Fruit fly (Drosophila melanogaster) whole organism: ENCODE data around the gene bond.

Experiments
- CG8478 ChIP-seq: fragments of >200 bp; optimal IDR thresholded peaks from 2 replicates; lab custom pipeline; 2018; ENCODE audit warnings: inconsistent platforms
- Dll ChIP-seq: fragments of >200 bp; optimal IDR thresholded peaks from 2 replicates; lab custom pipeline; 2017
- EcR ChIP-seq, 2 experiments: fragments of >200 bp; optimal IDR thresholded peaks; 2 replicates each; lab custom pipeline; 2017; ENCODE audit warnings: missing biosample characterization in 2 of 2, missing genetic modification characterization in 2 of 2, missing genetic modification reagents in 2 of 2
- pan ChIP-seq: fragments of >200 bp; optimal IDR thresholded peaks from 2 replicates; lab custom pipeline; 2017
- psq ChIP-seq: fragments of >200 bp; optimal IDR thresholded peaks from 2 replicates; lab custom pipeline; 2017
- usp ChIP-seq: fragments of >200 bp; optimal IDR thresholded peaks from 2 replicates; lab custom pipeline; 2017; ENCODE audit warnings: missing biosample characterization, missing genetic modification characterization, mixed read lengths

Gene bond

DNA sequence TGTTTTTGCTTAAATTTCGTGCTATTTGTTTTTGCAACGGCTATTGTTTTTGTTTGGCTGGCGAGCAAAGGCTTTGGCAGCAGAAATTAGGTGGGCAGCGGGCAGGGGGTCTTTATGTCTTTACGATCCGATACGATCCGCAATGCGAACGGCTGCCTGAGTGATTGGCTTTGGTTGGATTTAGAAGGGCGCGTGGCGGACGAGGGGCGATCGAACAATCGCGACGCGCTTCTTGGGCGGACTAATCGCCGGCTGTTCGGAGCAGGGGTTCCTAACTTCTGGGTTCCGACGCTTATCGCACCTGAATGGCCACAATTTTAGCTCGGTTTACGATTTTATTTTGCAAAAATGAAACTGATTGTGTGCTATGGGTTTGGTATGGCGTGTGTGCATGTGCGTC, 23.3 kb upstream of the bond start:
- TF ChIP-seq usp, result no peak
- TF ChIP-seq EcR (GFP tag; optimal IDR thresholded peaks at IDR 0.05; lab: Kevin White, UChicago), result no peak
- TF ChIP-seq Dll (lab: Kevin White, UChicago), result no peak
- no peak for TF ChIP-seq CG8478
- TF ChIP-seq psq (lab: Kevin White, UChicago), result no peak
- TF ChIP-seq pan (lab: Kevin White, UChicago), result no peak

DNA sequence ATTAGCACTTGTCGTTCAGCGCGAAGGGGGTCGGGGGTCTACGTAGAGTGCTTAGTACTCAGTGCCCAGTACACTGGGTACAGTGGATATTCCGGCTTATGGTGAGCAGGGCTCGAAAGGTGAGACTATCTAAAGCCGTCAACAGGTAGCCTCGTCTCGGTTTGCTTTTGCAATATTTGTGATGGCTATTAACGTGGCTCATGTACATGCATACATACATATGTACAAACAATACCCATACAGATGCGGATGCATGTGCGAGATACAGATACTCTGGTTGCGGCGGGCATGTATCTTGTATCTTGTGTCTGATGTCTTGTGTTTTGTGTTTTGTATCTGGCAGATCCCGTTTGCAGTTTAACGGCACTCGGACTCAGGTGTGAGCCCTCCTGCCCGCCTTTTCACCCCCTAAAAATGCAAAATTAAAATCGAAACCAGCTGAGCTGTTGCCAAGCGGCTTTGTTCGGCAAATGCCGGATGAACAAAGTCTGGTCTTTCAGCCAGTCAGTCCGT, 22.8 kb upstream of the bond start:
- TF ChIP-seq pan (lab: Kevin White, UChicago), result no peak
- no peak for TF ChIP-seq CG8478
- no peak for TF ChIP-seq usp
- no peak for TF ChIP-seq Dll (lab: Kevin White, UChicago)
- TF ChIP-seq EcR (GFP tag; optimal IDR thresholded peaks at IDR 0.05; lab: Kevin White, UChicago), result no peak
- no peak for TF ChIP-seq psq (lab: Kevin White, UChicago)

- TF ChIP-seq usp (no peak), psq (lab: Kevin White, UChicago) (no peak), EcR (GFP tag; optimal IDR thresholded peaks at IDR 0.05; lab: Kevin White, UChicago) (no peak), CG8478 (no peak), pan (lab: Kevin White, UChicago) (no peak), Dll (lab: Kevin White, UChicago) (no peak)
These were observed 22.0 kb upstream of the bond start, which contains the start of gene CG5346 for dm6 chr3R:22528264-22529158. CG5346 (minus strand) TSS chr3R:22528663.

DNA sequence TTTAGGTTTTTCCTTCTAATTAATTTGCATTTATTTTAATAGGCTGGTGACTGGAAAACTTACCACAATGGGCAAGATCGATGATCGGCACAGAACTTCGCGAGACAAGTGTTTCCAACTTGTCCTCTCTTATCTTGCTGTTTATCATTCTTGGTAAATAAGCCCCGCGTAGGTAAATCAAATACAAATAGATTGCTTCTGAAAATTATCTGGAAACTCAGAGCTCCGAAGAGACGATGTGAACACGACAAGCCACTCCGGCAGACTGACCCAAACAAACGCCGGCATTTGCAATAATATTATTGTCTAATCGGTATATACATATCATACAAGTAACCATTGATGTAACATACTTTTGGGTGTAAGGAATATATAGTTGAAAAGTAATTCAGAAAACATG, 20.2 kb upstream of the bond start, which contains the start of gene CG33099:
TSS of gene CG33099 (minus strand) at position 268 of the 400 bp plus-strand sequence.
- TF ChIP-seq psq (lab: Kevin White, UChicago), result no peak
- no peak for TF ChIP-seq usp
- TF ChIP-seq pan (lab: Kevin White, UChicago), result no peak
- no peak for TF ChIP-seq EcR (GFP tag; optimal IDR thresholded peaks at IDR 0.05; lab: Kevin White, UChicago)
- no peak for TF ChIP-seq CG8478
- no peak for TF ChIP-seq Dll (lab: Kevin White, UChicago)

DNA sequence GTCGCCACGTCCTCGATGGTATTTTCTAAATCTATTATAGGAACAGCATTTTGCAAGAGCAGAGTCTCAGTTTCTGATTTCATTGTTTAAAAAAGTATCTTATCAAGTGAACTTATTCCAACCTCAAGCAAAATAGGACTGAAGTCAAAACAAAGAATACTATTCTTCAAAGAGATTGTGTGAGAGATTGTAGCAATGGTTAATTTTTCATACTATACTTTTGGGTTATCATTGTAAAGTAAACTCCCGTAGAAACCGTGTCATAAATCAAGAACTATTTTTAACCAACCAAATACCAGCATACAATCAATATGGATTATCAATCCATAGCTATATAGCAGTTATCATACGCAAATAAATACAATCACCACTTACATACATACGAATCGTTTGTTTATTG, 18.7 kb upstream of the bond start, which contains the start of gene CG33093:
TSS of gene CG33093 (minus strand) at position 122 of the 400 bp plus-strand sequence.
- no peak for TF ChIP-seq Dll (lab: Kevin White, UChicago)
- TF ChIP-seq CG8478, result no peak
- no peak for TF ChIP-seq EcR (GFP tag; optimal IDR thresholded peaks at IDR 0.05; lab: Kevin White, UChicago)
- no peak for TF ChIP-seq pan (lab: Kevin White, UChicago)
- TF ChIP-seq psq (lab: Kevin White, UChicago), result no peak
- no peak for TF ChIP-seq usp

DNA sequence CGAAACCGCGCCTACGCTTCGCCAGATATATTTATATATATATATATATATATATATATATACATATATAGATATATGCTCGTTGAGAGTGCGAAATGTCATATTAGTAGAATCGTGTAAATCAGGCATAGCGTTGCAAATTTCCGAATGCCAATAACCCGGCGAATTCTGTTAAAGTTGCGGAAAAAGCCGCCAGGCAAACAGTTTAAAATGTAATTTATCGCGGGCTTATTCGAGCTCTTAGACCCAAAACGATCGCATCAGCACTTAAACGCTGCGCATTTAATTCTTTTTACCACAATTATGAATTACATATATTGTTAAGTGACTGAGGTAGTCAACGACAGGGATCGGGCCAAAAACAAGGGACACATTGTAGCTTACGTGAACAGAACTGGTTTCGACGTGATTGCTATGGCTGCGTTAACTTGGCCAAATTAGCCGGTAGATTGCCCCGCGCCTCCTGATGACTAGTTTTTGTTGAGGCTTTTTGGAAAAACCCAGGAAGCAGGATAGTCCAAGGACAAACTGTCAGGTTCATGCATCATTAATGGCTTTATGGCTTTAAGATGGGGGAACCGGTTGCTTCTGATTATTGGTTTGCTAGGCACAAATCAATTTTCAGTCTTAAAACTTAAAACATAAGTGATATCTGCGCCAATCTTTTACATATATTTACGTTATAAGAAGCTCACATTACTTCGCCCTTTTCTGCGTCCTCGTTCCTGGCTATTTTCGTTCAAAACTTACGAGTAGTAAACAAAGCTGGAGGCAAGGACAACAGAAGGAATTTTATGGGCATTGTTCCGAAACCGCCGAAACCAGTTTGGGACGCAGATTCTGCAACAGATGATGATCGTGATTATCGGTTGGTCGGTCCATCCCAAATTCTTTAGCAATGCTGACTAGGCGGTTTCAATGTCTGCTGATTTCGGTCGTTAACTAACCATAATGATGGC, 16.2 kb upstream of the bond start:
- TF ChIP-seq pan (lab: Kevin White, UChicago), result no peak
- TF ChIP-seq Dll (lab: Kevin White, UChicago), result no peak
- TF ChIP-seq usp, result no peak
- no peak for TF ChIP-seq psq (lab: Kevin White, UChicago)
- no peak for TF ChIP-seq EcR (GFP tag; optimal IDR thresholded peaks at IDR 0.05; lab: Kevin White, UChicago)
- TF ChIP-seq CG8478, result no peak

DNA sequence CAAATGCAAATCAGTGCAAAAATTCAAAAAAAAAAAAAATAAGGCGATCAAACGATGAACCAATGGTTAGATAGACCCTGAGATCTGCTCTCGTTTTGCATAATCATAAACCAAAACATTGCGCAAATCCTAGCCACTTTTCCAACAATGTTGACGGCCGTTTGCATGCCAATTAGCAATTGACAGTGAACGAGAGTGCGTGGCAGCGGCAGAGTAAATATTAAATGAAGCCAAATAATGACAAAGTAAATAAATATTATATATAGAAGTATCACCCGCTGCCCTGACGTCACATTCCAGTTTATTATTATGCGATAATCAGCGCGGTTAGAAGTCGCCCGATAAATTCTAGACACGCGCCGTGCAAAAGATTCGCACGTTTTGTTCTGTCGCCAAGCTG, 14.5 kb upstream of the bond start:
- TF ChIP-seq pan (lab: Kevin White, UChicago) (no peak), CG8478 (no peak), EcR (GFP tag; optimal IDR thresholded peaks at IDR 0.05; lab: Kevin White, UChicago) (no peak), psq (lab: Kevin White, UChicago) (no peak), usp (no peak), Dll (lab: Kevin White, UChicago) (no peak)

dm6 chr3R:22536504-22537423, 13.7 kb upstream of the bond start:
- no peak for TF ChIP-seq psq (lab: Kevin White, UChicago)
- TF ChIP-seq pan (lab: Kevin White, UChicago), result no peak
- no peak for TF ChIP-seq Dll (lab: Kevin White, UChicago)
- no peak for TF ChIP-seq CG8478
- TF ChIP-seq usp, result no peak
- no peak for TF ChIP-seq EcR (GFP tag; optimal IDR thresholded peaks at IDR 0.05; lab: Kevin White, UChicago)

dm6 chr3R:22538877-22539276, 11.6 kb upstream of the bond start:
- TF ChIP-seq CG8478, result no peak
- no peak for TF ChIP-seq Dll (lab: Kevin White, UChicago)
- TF ChIP-seq psq (lab: Kevin White, UChicago), result no peak
- TF ChIP-seq pan (lab: Kevin White, UChicago), result no peak
- no peak for TF ChIP-seq EcR (GFP tag; optimal IDR thresholded peaks at IDR 0.05; lab: Kevin White, UChicago)
- TF ChIP-seq usp, result no peak

DNA sequence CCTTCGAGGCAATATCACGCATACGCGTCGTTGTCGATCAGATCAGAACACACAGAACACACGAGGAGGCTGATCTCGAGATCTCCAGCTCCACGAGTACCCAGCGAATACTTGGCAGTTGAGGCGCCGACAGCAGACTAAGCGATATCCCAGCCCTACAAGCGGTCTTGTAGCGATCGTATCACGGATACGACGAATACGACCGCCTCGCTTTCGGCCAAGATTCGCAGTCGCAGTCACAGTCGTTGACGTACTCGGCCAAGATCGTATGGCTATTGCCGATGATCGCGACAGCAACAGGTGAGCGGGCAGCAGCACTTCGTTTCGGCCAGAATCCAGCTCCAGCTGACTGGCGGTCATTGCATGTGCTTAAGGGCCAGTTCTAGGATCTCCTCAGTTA, 10.7 kb upstream of the bond start, which contains the start of gene CG5326:
TSS of gene CG5326 (minus strand) at position 158 of the 400 bp plus-strand sequence.
- no peak for TF ChIP-seq Dll (lab: Kevin White, UChicago)
- TF ChIP-seq usp, result no peak
- TF ChIP-seq CG8478, result no peak
- TF ChIP-seq psq (lab: Kevin White, UChicago), result no peak
- no peak for TF ChIP-seq pan (lab: Kevin White, UChicago)
- TF ChIP-seq EcR (GFP tag; optimal IDR thresholded peaks at IDR 0.05; lab: Kevin White, UChicago), result no peak
